Worm (Caenorhabditis elegans): ENCODE results near the gene C06B3.7.

C06B3.7 gene

DNA sequence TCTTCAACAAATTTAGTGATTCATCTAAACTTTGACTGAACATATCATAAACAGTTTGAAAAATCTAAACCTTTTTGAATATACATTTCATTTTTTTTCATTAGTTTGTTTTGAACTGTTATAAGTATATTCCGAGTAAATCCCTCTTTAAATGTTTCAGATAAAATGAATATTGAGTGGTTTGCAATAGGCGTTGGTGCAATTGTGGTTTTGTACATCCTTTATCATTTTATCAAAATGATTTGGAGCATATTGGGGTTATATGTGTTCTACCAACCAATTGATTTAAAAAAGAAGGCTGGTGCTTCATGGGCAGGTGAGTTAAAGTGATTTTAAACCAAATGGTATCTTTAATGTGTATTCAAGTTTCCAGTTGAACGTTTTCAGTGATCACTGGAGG is 5.0 kb upstream of the C06B3.7 start, which contains the start of gene stdh-3:
TSS of gene stdh-3 (plus strand) at position 166 of the 400 bp plus-strand sequence.
- TF ChIP-seq ces-1 (GFP tag; optimal IDR thresholded peaks at IDR 0.05) (no peak), egl-27 (tag; optimal IDR thresholded peaks at IDR 0.05) (no peak), rnt-1 (tag; optimal IDR thresholded peaks at IDR 0.05) (no peak), Y116A8C.19 (tag; optimal IDR thresholded peaks at IDR 0.05; ENCODE audit: borderline replicate concordance) (no peak)

DNA sequence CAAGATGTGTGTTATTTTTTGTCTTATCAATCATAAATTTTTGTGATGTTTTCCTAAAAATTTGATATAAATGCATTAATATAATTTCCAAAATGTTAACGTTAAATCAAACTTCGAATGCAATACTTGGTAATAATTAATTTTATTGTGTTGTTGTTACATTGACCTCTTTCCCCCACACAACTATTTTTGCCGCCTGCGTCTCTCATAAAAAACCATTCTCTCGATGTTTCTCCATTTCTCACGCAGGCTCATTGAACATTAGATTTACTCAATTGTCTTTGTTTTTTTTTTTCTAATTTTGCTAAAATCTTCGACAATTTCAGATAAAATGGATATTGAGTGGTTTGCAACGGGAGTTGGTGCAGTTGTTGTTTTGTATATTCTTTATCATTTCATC is 3.3 kb upstream of the C06B3.7 start, which contains the start of gene stdh-1:
TSS of gene stdh-1 (plus strand) at position 327 of the 400 bp plus-strand sequence.
- TF ChIP-seq isw-1 (GFP tag; IDR thresholded peaks at IDR 0.05) (no peak), mdl-1 (tag; optimal IDR thresholded peaks at IDR 0.05) (no peak), efl-1 (optimal IDR thresholded peaks at IDR 0.05) (peak in 1 of 2 experiments; percentile 0), efl-1 (GFP tag; optimal IDR thresholded peaks at IDR 0.05 in 1 of 2) (peak in 1 of 2 experiments; percentile 61), ztf-11 (tag; optimal IDR thresholded peaks at IDR 0.05) (no peak), ceh-82 (tag; optimal IDR thresholded peaks at IDR 0.05) (no peak), snpc-4 (tag; optimal IDR thresholded peaks at IDR 0.05) (no peak), C16A3.4 (tag; optimal IDR thresholded peaks at IDR 0.05) (peak; percentile 5), mep-1 (tag; optimal IDR thresholded peaks at IDR 0.05) (peak; percentile 35), blmp-1 (tag; optimal IDR thresholded peaks at IDR 0.05) (peak; percentile 15), unc-62 (GFP tag; optimal IDR thresholded peaks at IDR 0.05) (no peak), snu-23 (GFP tag; optimal IDR thresholded peaks at IDR 0.05) (peak; percentile 25), nhr-71 (tag; optimal IDR thresholded peaks at IDR 0.05) (peak; percentile 32), unc-130 (tag; optimal IDR thresholded peaks at IDR 0.05) (no peak), zip-4 (GFP tag; optimal IDR thresholded peaks at IDR 0.05) (no peak), lin-14 (GFP tag; optimal IDR thresholded peaks at IDR 0.05) (peak; percentile 69), lir-3 (tag; optimal IDR thresholded peaks at IDR 0.05; ENCODE audit: poor library complexity) (no peak), jun-1 (tag; optimal IDR thresholded peaks at IDR 0.05) (no peak), fkh-4 (tag; optimal IDR thresholded peaks at IDR 0.05; ENCODE audit: borderline replicate concordance) (no peak)

DNA sequence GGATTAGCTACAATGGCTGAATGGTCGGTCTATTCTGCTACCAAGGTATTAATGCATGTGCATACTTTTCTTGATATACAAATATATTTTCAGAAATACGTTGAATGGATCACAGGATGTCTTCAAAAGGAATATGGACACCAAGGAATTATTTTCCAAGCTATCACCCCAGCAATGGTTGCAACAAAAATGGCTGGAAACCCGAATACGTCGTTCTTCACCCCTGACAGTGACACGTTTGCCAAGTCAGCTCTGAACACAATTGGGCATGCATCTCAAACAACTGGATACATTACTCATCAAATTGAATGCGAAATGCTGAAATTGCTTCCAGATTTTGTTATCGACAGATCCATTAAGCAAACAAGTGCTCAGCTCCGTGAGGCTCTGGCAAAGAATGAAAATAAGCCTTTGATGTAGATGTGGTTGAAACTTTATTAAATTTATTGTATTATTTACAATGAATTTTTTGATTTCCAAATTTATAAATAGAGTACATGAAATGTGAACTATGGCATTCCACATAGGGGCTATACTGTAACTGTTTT is 1.9 kb upstream of the C06B3.7 start:
- TF ChIP-seq nhr-85 (tag) (peak; percentile 11), nhr-71 (tag; optimal IDR thresholded peaks at IDR 0.05) (peak; percentile 38), snu-23 (GFP tag; optimal IDR thresholded peaks at IDR 0.05) (peak; percentile 11), lir-3 (tag; optimal IDR thresholded peaks at IDR 0.05; ENCODE audit: poor library complexity) (peak; percentile 47), efl-1 (optimal IDR thresholded peaks at IDR 0.05) (no peak), efl-1 (GFP tag; optimal IDR thresholded peaks at IDR 0.05 in 1 of 2) (peak in 1 of 2 experiments; percentile 96), nhr-11 (tag; optimal IDR thresholded peaks at IDR 0.05) (no peak), dsc-1 (tag; optimal IDR thresholded peaks at IDR 0.05) (peak; percentile 35), ceh-90 (tag; optimal IDR thresholded peaks at IDR 0.05) (no peak), ces-1 (GFP tag; optimal IDR thresholded peaks at IDR 0.05) (no peak), hpl-2 (GFP tag; optimal IDR thresholded peaks at IDR 0.05) (peak; percentile 23), swsn-7 (tag; optimal IDR thresholded peaks at IDR 0.05) (no peak), elt-3 (tag; optimal IDR thresholded peaks at IDR 0.05) (no peak), ceh-88 (GFP tag; IDR thresholded peaks at IDR 0.05) (no peak), ama-1 (optimal IDR thresholded peaks at IDR 0.05) (peak; percentile 96), nhr-19 (GFP tag; conservative IDR thresholded peaks at IDR 0.05) (peak; percentile 54), ceh-8 (GFP tag; optimal IDR thresholded peaks at IDR 0.05) (no peak), skn-1 (tag; optimal IDR thresholded peaks at IDR 0.05) (no peak), pax-3 (tag; optimal IDR thresholded peaks at IDR 0.05) (peak; percentile 82), egl-13 (tag; optimal IDR thresholded peaks at IDR 0.05) (no peak), unc-86 (tag; optimal IDR thresholded peaks at IDR 0.05) (no peak), rnt-1 (tag; optimal IDR thresholded peaks at IDR 0.05) (peak; percentile 8), C16A3.4 (tag; optimal IDR thresholded peaks at IDR 0.05) (peak; percentile 41), lsy-2 (tag; optimal IDR thresholded peaks at IDR 0.05) (peak in 1 of 2 experiments; percentile 45), nhr-20 (tag; optimal IDR thresholded peaks at IDR 0.05) (peak; percentile 7), lin-35 (GFP tag; optimal IDR thresholded peaks at IDR 0.05) (peak in 1 of 2 experiments; percentile 67), tlp-1 (tag; optimal IDR thresholded peaks at IDR 0.05) (no peak), dpl-1 (GFP tag; optimal IDR thresholded peaks at IDR 0.05) (peak in 1 of 3 experiments; percentile 6), nhr-47 (tag; optimal IDR thresholded peaks at IDR 0.05) (peak; percentile 52), nhr-90 (tag; optimal IDR thresholded peaks at IDR 0.05; ENCODE audit: poor library complexity) (peak; percentile 64), lin-13 (GFP tag; optimal IDR thresholded peaks at IDR 0.05) (no peak), nhr-76 (tag; optimal IDR thresholded peaks at IDR 0.05) (no peak)

Data from whole organism, L1 larva.